Worm (Caenorhabditis elegans): ENCODE data around the gene gipc-2.

Gene gipc-2

ce11 chrIV:10062728-10063127, 35.3 kb upstream of the gipc-2 start, which contains the start of gene ipla-7:
TSS of gene ipla-7 (minus strand) at chrIV:10062849.
- peak; percentile 54 for TF ChIP-seq ceh-48 (tag; optimal IDR thresholded peaks at IDR 0.05)
- peak; percentile 9 for TF ChIP-seq fax-1 (tag; optimal IDR thresholded peaks at IDR 0.05)
- peak; percentile 37 for TF ChIP-seq unc-42 (tag; optimal IDR thresholded peaks at IDR 0.05)
- no peak for TF ChIP-seq gmeb-2 (tag; optimal IDR thresholded peaks at IDR 0.05)

ce11 chrIV:10060795-10061194, 33.3 kb upstream of the gipc-2 start:
- TF ChIP-seq tbx-7 (tag; optimal IDR thresholded peaks at IDR 0.05) (no peak), T23F11.4 (GFP tag; optimal IDR thresholded peaks at IDR 0.05) (no peak), hlh-8 (tag; optimal IDR thresholded peaks at IDR 0.05) (no peak), unc-3 (GFP tag; conservative IDR thresholded peaks at IDR 0.05) (no peak), unc-3 (tag; optimal IDR thresholded peaks at IDR 0.05) (no peak), rnt-1 (tag; optimal IDR thresholded peaks at IDR 0.05) (no peak), unc-55 (GFP tag; optimal IDR thresholded peaks at IDR 0.05) (no peak), mec-3 (tag; optimal IDR thresholded peaks at IDR 0.05; ENCODE audit: borderline replicate concordance) (no peak)

ce11 chrIV:10059175-10059574, 31.7 kb upstream of the gipc-2 start:
- TF ChIP-seq ceh-9 (tag; optimal IDR thresholded peaks at IDR 0.05): no peak
- TF ChIP-seq elt-2 (tag; optimal IDR thresholded peaks at IDR 0.05): peak; percentile 91

ce11 chrIV:10056138-10056537, 28.7 kb upstream of the gipc-2 start, which contains the start of gene T04B2.7:
TSS of gene T04B2.7 (minus strand) at chrIV:10056238.
- TF ChIP-seq pax-1 (tag; optimal IDR thresholded peaks at IDR 0.05) (no peak), che-1 (tag; optimal IDR thresholded peaks at IDR 0.05) (no peak)

ce11 chrIV:10053550-10053949, 26.1 kb upstream of the gipc-2 start, which contains the start of gene srv-12:
TSS of gene srv-12 (minus strand) at chrIV:10053650.
- no peak for TF ChIP-seq ceh-19 (GFP tag; optimal IDR thresholded peaks at IDR 0.05)
- TF ChIP-seq sox-2 (GFP tag; IDR thresholded peaks at IDR 0.05): no peak
- TF ChIP-seq F13H6.1 (tag; optimal IDR thresholded peaks at IDR 0.05): no peak
- TF ChIP-seq C08G9.2 (tag; optimal IDR thresholded peaks at IDR 0.05): no peak
- TF ChIP-seq Y22D7AL.16 (tag; optimal IDR thresholded peaks at IDR 0.05): no peak
- no peak for TF ChIP-seq pag-3 (tag; optimal IDR thresholded peaks at IDR 0.05; ENCODE audit: borderline replicate concordance)

- TF ChIP-seq pha-2 (tag; optimal IDR thresholded peaks at IDR 0.05) (no peak), ceh-48 (tag; optimal IDR thresholded peaks at IDR 0.05) (no peak), pax-1 (tag; optimal IDR thresholded peaks at IDR 0.05) (no peak), unc-42 (tag; optimal IDR thresholded peaks at IDR 0.05) (no peak), unc-55 (GFP tag; optimal IDR thresholded peaks at IDR 0.05) (no peak), ahr-1 (tag; optimal IDR thresholded peaks at IDR 0.05) (no peak), ttx-3 (tag; optimal IDR thresholded peaks at IDR 0.05) (no peak), hlh-6 (tag; optimal IDR thresholded peaks at IDR 0.05) (no peak)
Observed at ce11 chrIV:10051088-10051487, 23.6 kb upstream of the gipc-2 start, which contains the start of gene T04B2.8. TSS of gene T04B2.8 (minus strand) at chrIV:10051188.

ce11 chrIV:10048268-10048667, 20.8 kb upstream of the gipc-2 start:
- TF ChIP-seq syd-9 (tag; optimal IDR thresholded peaks at IDR 0.05) (no peak), ceh-45 (GFP tag; IDR thresholded peaks at IDR 0.05) (no peak), dmd-4 (tag; optimal IDR thresholded peaks at IDR 0.05; ENCODE audit: borderline replicate concordance) (no peak), F13H6.1 (tag; optimal IDR thresholded peaks at IDR 0.05) (no peak), hlh-15 (tag; optimal IDR thresholded peaks at IDR 0.05) (no peak), Y22D7AL.16 (tag; optimal IDR thresholded peaks at IDR 0.05) (no peak), lim-6 (tag; optimal IDR thresholded peaks at IDR 0.05) (no peak), sox-4 (tag; optimal IDR thresholded peaks at IDR 0.05) (no peak), ahr-1 (tag; optimal IDR thresholded peaks at IDR 0.05) (no peak), lin-11 (tag; optimal IDR thresholded peaks at IDR 0.05) (no peak), ceh-14 (tag; optimal IDR thresholded peaks at IDR 0.05) (no peak)

Measured in whole organism, late embryonic.